Worm (Caenorhabditis elegans) whole organism, young adult: ENCODE results near the gene clec-175.

Experiments used
- D2030.7 ChIP-seq: fragments of 200-800 bp; sonication (Bioruptor generic); IDR thresholded peaks from 2 replicates; pipeline ENCODE4 v1.3.6; 2022; ENCODE audit warnings: missing genetic modification reagents, missing genetic modification characterization, missing compliant biosample characterization
- akir-1 ChIP-seq: fragments of 200-800 bp; sonication (Bioruptor generic); optimal IDR thresholded peaks from 2 replicates; lab custom pipeline; 2018; ENCODE audit warnings: mild to moderate bottlenecking, missing genetic modification characterization, moderate library complexity, missing compliant biosample characterization
- ama-1 ChIP-seq, 3 experiments: fragments of 150-350 bp in 1 of 3; sonication (generic microtip) in 2 of 3; optimal IDR thresholded peaks; 2 replicates each; lab custom pipeline; 2014 to 2018; ENCODE audit warnings: missing biosample characterization in 2 of 3, missing genetic modification characterization in 2 of 3, missing genetic modification reagents in 2 of 3
- cebp-2 ChIP-seq: fragments of 200-800 bp; sonication (Bioruptor generic); IDR thresholded peaks from 2 replicates; pipeline ENCODE4 v1.3.6; 2022; ENCODE audit warnings: missing genetic modification characterization, missing compliant biosample characterization
- dpl-1 ChIP-seq: fragments of 150-350 bp; optimal IDR thresholded peaks from 2 replicates; lab custom pipeline; 2014; ENCODE audit warnings: missing biosample characterization, missing genetic modification reagents, missing genetic modification characterization
- madf-10 ChIP-seq: sonication (generic microtip); optimal IDR thresholded peaks from 2 replicates; lab custom pipeline; 2016; ENCODE audit warnings: mild to moderate bottlenecking, missing genetic modification characterization, missing compliant biosample characterization
- unc-130 ChIP-seq: sonication (generic microtip); optimal IDR thresholded peaks from 2 replicates; lab custom pipeline; 2016; ENCODE audit warnings: missing genetic modification reagents, missing genetic modification characterization, missing compliant biosample characterization
- unc-62 ChIP-seq: fragments of 150-350 bp; optimal IDR thresholded peaks from 2 replicates; lab custom pipeline; 2014; ENCODE audit warnings: missing biosample characterization, missing genetic modification reagents, missing genetic modification characterization
- ztf-18 ChIP-seq: sonication (generic microtip); optimal IDR thresholded peaks from 2 replicates; lab custom pipeline; 2016; ENCODE audit warnings: missing genotype, mild to moderate bottlenecking, missing genetic modification characterization, missing compliant biosample characterization
- ztf-28 ChIP-seq: fragments of 200-800 bp; sonication (Bioruptor generic); IDR thresholded peaks from 2 replicates; pipeline ENCODE4 v1.3.6; 2022; ENCODE audit warnings: missing genetic modification reagents, missing genetic modification characterization, missing compliant biosample characterization

DNA sequence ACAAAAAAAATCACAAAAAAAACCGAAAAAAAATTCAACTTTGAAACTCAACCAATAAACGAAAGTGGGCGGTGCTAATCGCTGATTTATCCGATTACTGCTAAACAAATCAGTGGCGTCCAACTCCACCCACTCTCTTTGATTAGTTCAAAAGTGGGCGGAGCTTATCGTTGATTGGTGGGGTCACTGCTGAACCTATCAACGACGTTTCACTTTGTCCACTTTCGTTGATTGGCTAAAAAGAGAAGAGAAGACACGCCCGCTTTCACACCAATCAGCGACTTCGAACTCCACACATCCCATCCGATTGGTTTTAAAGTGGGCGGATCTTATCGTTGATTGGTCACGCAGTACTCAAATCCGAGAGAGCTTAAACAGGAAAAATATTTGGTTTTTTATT lies 1.8 kb downstream of the clec-175 start:
- TF ChIP-seq unc-130 (GFP tag; lab: Kevin White, UChicago) (no peak), madf-10 (tag; lab: Kevin White, UChicago) (no peak), cebp-2 (GFP tag; lab: Robert Waterston, UW) (no peak), dpl-1 (GFP tag; lab: Kevin White, UChicago) (no peak), D2030.7 (no peak), ztf-28 (GFP tag; lab: Robert Waterston, UW) (no peak), ztf-18 (tag; lab: Kevin White, UChicago) (no peak), unc-62 (GFP tag; lab: Kevin White, UChicago) (no peak), ama-1 (optimal IDR thresholded peaks at IDR 0.05; lab: Kevin White, UChicago) (no peak), ama-1 (GFP tag; optimal IDR thresholded peaks at IDR 0.05; lab: Kevin White, UChicago) (no peak), akir-1 (GFP tag; lab: Kevin White, UChicago) (no peak)
